Fruit fly (Drosophila melanogaster) whole organism, embryonic: Measurements from ENCODE around the gene CG14054.
A peak's percentile ranks its signal among the peaks of the same experiment; 100 is the strongest.

Experiments
- Adf1 ChIP-seq: fragments of 200-800 bp; sonication (Bioruptor generic); IDR thresholded peaks from 2 replicates; pipeline ENCODE4 v1.3.6; 2022; ENCODE audit warnings: missing biosample characterization, missing genetic modification characterization
- BtbVII ChIP-seq: fragments of 200-800 bp; sonication (Bioruptor generic); optimal IDR thresholded peaks from 3 replicates; lab custom pipeline; 2017; ENCODE audit warnings: missing biosample characterization, mild to moderate bottlenecking, missing genetic modification characterization
- CG10979 ChIP-seq: fragments of 200-800 bp; sonication (Bioruptor generic); optimal IDR thresholded peaks from 2 replicates; lab custom pipeline; 2018; ENCODE audit warnings: missing biosample characterization, mild to moderate bottlenecking, missing genetic modification characterization, moderate library complexity
- CG11247 ChIP-seq: fragments of 200-800 bp; sonication (Bioruptor generic); IDR thresholded peaks from 2 replicates; pipeline ENCODE4 v1.3.6; 2022; ENCODE audit warnings: missing biosample characterization, missing genetic modification characterization
- CG12942 ChIP-seq: fragments of 200-800 bp; sonication (Bioruptor generic); optimal IDR thresholded peaks from 3 replicates; lab custom pipeline; 2016; ENCODE audit warnings: missing biosample characterization, missing genetic modification characterization
- CG13287 ChIP-seq: fragments of 200-800 bp; sonication (Bioruptor generic); IDR thresholded peaks from 2 replicates; pipeline ENCODE4 v1.3.6; 2022; ENCODE audit warnings: missing biosample characterization, missing genetic modification characterization; ENCODE audit not compliant: partially characterized antibody
- CG13296 ChIP-seq: fragments of 200-800 bp; sonication (Bioruptor generic); optimal IDR thresholded peaks from 3 replicates; lab custom pipeline; 2018; ENCODE audit warnings: missing biosample characterization, mild to moderate bottlenecking, missing genetic modification characterization
- CG1602 ChIP-seq: fragments of 200-800 bp; sonication (Bioruptor generic); optimal IDR thresholded peaks from 3 replicates; lab custom pipeline; 2016; ENCODE audit warnings: missing biosample characterization, missing genetic modification characterization
- CG1832 ChIP-seq: fragments of 200-800 bp; sonication (Bioruptor generic); optimal IDR thresholded peaks from 2 replicates; lab custom pipeline; 2017; ENCODE audit warnings: missing biosample characterization, mild to moderate bottlenecking, missing genetic modification characterization, inconsistent platforms
- CG31224 ChIP-seq: fragments of 200-800 bp; sonication (Bioruptor generic); IDR thresholded peaks from 2 replicates; pipeline ENCODE4 v1.3.6; 2022; ENCODE audit warnings: missing biosample characterization, missing genetic modification characterization
- CG31441 ChIP-seq: fragments of 200-800 bp; sonication (Bioruptor generic); IDR thresholded peaks from 2 replicates; pipeline ENCODE4 v1.3.6; 2022; ENCODE audit warnings: missing biosample characterization, missing genetic modification characterization
- CG4360 ChIP-seq: fragments of 200-800 bp; sonication (Bioruptor generic); IDR thresholded peaks from 2 replicates; pipeline ENCODE4 v1.3.6; 2022; ENCODE audit warnings: missing biosample characterization, missing genetic modification characterization
- CG43689 ChIP-seq: fragments of 200-800 bp; sonication (Bioruptor generic); IDR thresholded peaks from 2 replicates; pipeline ENCODE4 v1.3.6; 2022; ENCODE audit warnings: missing biosample characterization, missing genetic modification characterization
- CG4820 ChIP-seq: fragments of 200-800 bp; sonication (Bioruptor generic); optimal IDR thresholded peaks from 3 replicates; lab custom pipeline; 2016; ENCODE audit warnings: missing biosample characterization, missing genetic modification characterization
- CG5180 ChIP-seq: fragments of 200-800 bp; sonication (Bioruptor generic); optimal IDR thresholded peaks from 3 replicates; lab custom pipeline; 2017; ENCODE audit warnings: missing biosample characterization, missing genetic modification characterization, mild to moderate bottlenecking, moderate library complexity, missing genetic modification reagents
- CG6175 ChIP-seq: fragments of 200-800 bp; sonication (Bioruptor generic); IDR thresholded peaks from 3 replicates; pipeline ENCODE4 v1.3.6; 2022; ENCODE audit warnings: missing biosample characterization, missing genetic modification characterization
- CG8089 ChIP-seq: fragments of 200-800 bp; sonication (Bioruptor generic); optimal IDR thresholded peaks from 3 replicates; lab custom pipeline; 2016; ENCODE audit warnings: missing biosample characterization, missing genetic modification characterization
- CG9215 ChIP-seq: fragments of 200-800 bp; sonication (Bioruptor generic); IDR thresholded peaks from 2 replicates; pipeline ENCODE4 v1.3.6; 2022; ENCODE audit warnings: missing biosample characterization, missing genetic modification characterization
- CoRest ChIP-seq: fragments of 200-800 bp; sonication (Bioruptor generic); optimal IDR thresholded peaks from 3 replicates; lab custom pipeline; 2018; ENCODE audit warnings: missing biosample characterization, mild to moderate bottlenecking, missing genetic modification characterization, moderate library complexity
- Dbx ChIP-seq: fragments of 200-800 bp; sonication (Bioruptor generic); IDR thresholded peaks from 3 replicates; pipeline ENCODE4 v1.3.6; 2022; ENCODE audit warnings: missing biosample characterization, missing genetic modification characterization
- Deaf1 ChIP-seq: fragments of 200-800 bp; optimal IDR thresholded peaks from 3 replicates; lab custom pipeline; 2019; ENCODE audit warnings: missing biosample characterization, mild to moderate bottlenecking, missing genetic modification characterization, moderate library complexity
- Dip2 ChIP-seq: fragments of 200-800 bp; sonication (Bioruptor generic); IDR thresholded peaks from 2 replicates; pipeline ENCODE4 v1.3.6; 2022; ENCODE audit warnings: missing biosample characterization, missing genetic modification characterization
- Dip3 ChIP-seq: fragments of 200-800 bp; sonication (Bioruptor generic); optimal IDR thresholded peaks from 3 replicates; lab custom pipeline; 2016; ENCODE audit warnings: missing biosample characterization, missing genetic modification characterization
- HLH54F ChIP-seq: fragments of 200-800 bp; sonication (Bioruptor generic); optimal IDR thresholded peaks from 3 replicates; lab custom pipeline; 2016; ENCODE audit warnings: missing biosample characterization, missing genetic modification characterization
- Jarid2 ChIP-seq: fragments of 200-800 bp; sonication (Bioruptor generic); optimal IDR thresholded peaks from 3 replicates; lab custom pipeline; 2017; ENCODE audit warnings: mild to moderate bottlenecking, missing biosample characterization, missing genetic modification reagents, missing genetic modification characterization
- Lim3 ChIP-seq: fragments of 200-800 bp; sonication (Bioruptor generic); IDR thresholded peaks from 2 replicates; pipeline ENCODE4 v1.3.6; 2022; ENCODE audit warnings: missing biosample characterization, missing genetic modification characterization
- MBD-R2 ChIP-seq: fragments of 200-800 bp; sonication (Bioruptor generic); IDR thresholded peaks from 2 replicates; pipeline ENCODE4 v1.3.6; 2022; ENCODE audit warnings: missing biosample characterization, missing genetic modification characterization
- MTF-1 ChIP-seq: fragments of 200-800 bp; sonication (Bioruptor generic); optimal IDR thresholded peaks from 2 replicates; lab custom pipeline; 2018; ENCODE audit warnings: missing biosample characterization, mild to moderate bottlenecking, missing genetic modification characterization, borderline replicate concordance
- Myb ChIP-seq: fragments of 200-800 bp; sonication (Bioruptor generic); optimal IDR thresholded peaks from 2 replicates; lab custom pipeline; 2016; ENCODE audit warnings: missing biosample characterization, missing genetic modification characterization
- Optix ChIP-seq: fragments of 200-800 bp; sonication (Bioruptor generic); IDR thresholded peaks from 3 replicates; pipeline ENCODE4 v1.3.6; 2022; ENCODE audit warnings: missing biosample characterization, missing genetic modification characterization
- Vsx1 ChIP-seq: fragments of 200-800 bp; sonication (Bioruptor generic); optimal IDR thresholded peaks from 2 replicates; lab custom pipeline; 2017; ENCODE audit warnings: missing biosample characterization, mild to moderate bottlenecking, missing genetic modification characterization, missing genetic modification reagents
- az2 ChIP-seq: fragments of 200-800 bp; sonication (Bioruptor generic); optimal IDR thresholded peaks from 3 replicates; lab custom pipeline; 2016; ENCODE audit warnings: missing biosample characterization, missing genetic modification characterization
- bigmax ChIP-seq: fragments of 200-800 bp; sonication (Bioruptor generic); optimal IDR thresholded peaks from 2 replicates; lab custom pipeline; 2018; ENCODE audit warnings: missing biosample characterization, mild to moderate bottlenecking, missing genetic modification characterization
- cwo ChIP-seq: fragments of 200-800 bp; sonication (Bioruptor generic); optimal IDR thresholded peaks from 3 replicates; lab custom pipeline; 2017; ENCODE audit warnings: missing biosample characterization, missing genetic modification characterization, mild to moderate bottlenecking, moderate library complexity, missing genetic modification reagents
- dmrt99B ChIP-seq: fragments of 200-800 bp; sonication (Bioruptor generic); optimal IDR thresholded peaks from 2 replicates; lab custom pipeline; 2018; ENCODE audit warnings: missing biosample characterization, mild to moderate bottlenecking, missing genetic modification characterization, moderate library complexity
- fd64A ChIP-seq: fragments of 200-800 bp; sonication (Bioruptor generic); optimal IDR thresholded peaks from 3 replicates; lab custom pipeline; 2018; ENCODE audit warnings: missing biosample characterization, mild to moderate bottlenecking, missing genetic modification characterization
- fu2 ChIP-seq: fragments of 200-800 bp; sonication (Bioruptor generic); optimal IDR thresholded peaks from 2 replicates; lab custom pipeline; 2016; ENCODE audit warnings: missing biosample characterization, missing genetic modification characterization
- kni ChIP-seq: fragments of 200-800 bp; sonication (Bioruptor generic); optimal IDR thresholded peaks from 3 replicates; lab custom pipeline; 2017; ENCODE audit warnings: mild to moderate bottlenecking, missing biosample characterization, missing genetic modification reagents, missing genetic modification characterization
- knrl ChIP-seq: fragments of 200-800 bp; sonication (Bioruptor generic); IDR thresholded peaks from 3 replicates; pipeline ENCODE4 v1.3.6; 2022; ENCODE audit warnings: missing biosample characterization, missing genetic modification characterization; ENCODE audit not compliant: partially characterized antibody
- lab ChIP-seq: fragments of 200-800 bp; sonication (Bioruptor generic); optimal IDR thresholded peaks from 3 replicates; lab custom pipeline; 2017; ENCODE audit warnings: missing biosample characterization, missing genetic modification characterization, mild to moderate bottlenecking, moderate library complexity, missing genetic modification reagents
- lbe ChIP-seq: fragments of 200-800 bp; sonication (Bioruptor generic); optimal IDR thresholded peaks from 2 replicates; lab custom pipeline; 2016; ENCODE audit warnings: missing biosample characterization, mild to moderate bottlenecking, missing genetic modification characterization
- oc ChIP-seq: fragments of 200-800 bp; sonication (Bioruptor generic); optimal IDR thresholded peaks from 2 replicates; lab custom pipeline; 2018; ENCODE audit warnings: missing biosample characterization, mild to moderate bottlenecking, missing genetic modification characterization, moderate library complexity
- pb ChIP-seq: fragments of 200-800 bp; sonication (Bioruptor generic); optimal IDR thresholded peaks from 3 replicates; lab custom pipeline; 2016; ENCODE audit warnings: missing biosample characterization, missing genetic modification characterization
- pros ChIP-seq: fragments of 200-800 bp; sonication (Bioruptor generic); optimal IDR thresholded peaks from 3 replicates; lab custom pipeline; 2019; ENCODE audit warnings: missing biosample characterization, mild to moderate bottlenecking, missing genetic modification characterization, moderate library complexity
- run ChIP-seq: fragments of 200-800 bp; sonication (Bioruptor generic); optimal IDR thresholded peaks from 3 replicates; lab custom pipeline; 2018; ENCODE audit warnings: missing biosample characterization, mild to moderate bottlenecking, missing genetic modification characterization
- sens ChIP-seq: fragments of 200-800 bp; sonication (Bioruptor generic); peaks from one replicate; lab custom pipeline; 2016; ENCODE audit warnings: missing biosample characterization, missing genetic modification characterization
- usp ChIP-seq: fragments of >200 bp; optimal IDR thresholded peaks from 2 replicates; lab custom pipeline; 2017; ENCODE audit warnings: missing biosample characterization, missing genetic modification characterization
- zen2 ChIP-seq: fragments of 200-800 bp; sonication (Bioruptor generic); IDR thresholded peaks from 3 replicates; pipeline ENCODE4 v1.3.6; 2022; ENCODE audit warnings: missing biosample characterization, missing genetic modification characterization; ENCODE audit not compliant: partially characterized antibody
- zfh1 ChIP-seq: fragments of 200-800 bp; sonication (Bioruptor generic); IDR thresholded peaks from 3 replicates; pipeline ENCODE4 v1.3.6; 2022; ENCODE audit warnings: missing biosample characterization, missing genetic modification characterization

CG14054 gene

dm6 chrX:2036383-2036782 is 29.8 kb downstream of the CG14054 start (continued):
- TF ChIP-seq Dip3, result no peak
- 0 out of 3 replicates have a peak, but pooled peaks have one; percentile 25 for TF ChIP-seq knrl (GFP tag; lab: Robert Waterston, UW)
- no peak for TF ChIP-seq CG9215
- no peak for TF ChIP-seq fd64A
- no peak for TF ChIP-seq Vsx1
- TF ChIP-seq CG13296 (GFP tag; lab: Kevin White, UChicago), result no peak
- TF ChIP-seq lab (GFP tag; lab: Kevin White, UChicago), result no peak
- TF ChIP-seq zen2 (GFP tag; lab: Robert Waterston, UW), result 0 out of 3 replicates have a peak, but pooled peaks have one; percentile 23
- no peak for TF ChIP-seq CG31441
- no peak for TF ChIP-seq CG1832 (GFP tag; lab: Kevin White, UChicago)
- no peak for TF ChIP-seq Optix (GFP tag; lab: Robert Waterston, UW)
- TF ChIP-seq BtbVII (GFP tag; lab: Kevin White, UChicago), result no peak
- TF ChIP-seq CG4360 (GFP tag; lab: Robert Waterston, UW), result 0 out of 2 replicates have a peak, but pooled peaks have one; percentile 9
- TF ChIP-seq Myb (GFP tag; lab: Kevin White, UChicago), result no peak
- no peak for TF ChIP-seq CoRest
- peak; percentile 7; the same call in 1 of the 2 replicates for TF ChIP-seq CG13287
- no peak for TF ChIP-seq pb
- TF ChIP-seq CG11247 (GFP tag; lab: Robert Waterston, UW), result no peak
- no peak for TF ChIP-seq oc (tag; lab: Kevin White, UChicago)
- TF ChIP-seq bigmax (GFP tag; lab: Kevin White, UChicago), result no peak
- peak; percentile 13 for TF ChIP-seq pros (GFP tag; lab: Kevin White, UChicago)
- TF ChIP-seq MTF-1 (GFP tag; lab: Kevin White, UChicago), result peak; percentile 16
- TF ChIP-seq CG12942 (GFP tag; lab: Kevin White, UChicago), result no peak
- peak; percentile 95 for TF ChIP-seq Adf1 (GFP tag; lab: Robert Waterston, UW)
- TF ChIP-seq Dip2 (GFP tag; lab: Robert Waterston, UW), result no peak
- TF ChIP-seq cwo (GFP tag; lab: Kevin White, UChicago), result peak; percentile 14
- TF ChIP-seq usp (GFP tag; lab: Kevin White, UChicago), result no peak
- TF ChIP-seq CG5180 (GFP tag; lab: Kevin White, UChicago), result peak; percentile 74
- TF ChIP-seq Dbx, result peak; percentile 17; the same call in 1 of the 3 replicates
- no peak for TF ChIP-seq CG8089 (GFP tag; lab: Kevin White, UChicago)
- TF ChIP-seq sens (GFP tag; lab: Kevin White, UChicago), result no peak
- TF ChIP-seq run (tag; lab: Kevin White, UChicago), result no peak
- no peak for TF ChIP-seq zfh1 (GFP tag; lab: Robert Waterston, UW)
- TF ChIP-seq Jarid2 (GFP tag; lab: Kevin White, UChicago), result peak; percentile 76
- peak; percentile 69 for TF ChIP-seq kni (GFP tag; lab: Kevin White, UChicago)
- TF ChIP-seq CG1602 (GFP tag; lab: Kevin White, UChicago), result no peak
- TF ChIP-seq fu2 (GFP tag; lab: Kevin White, UChicago), result no peak
- TF ChIP-seq az2, result no peak
- TF ChIP-seq CG31224 (GFP tag; lab: Robert Waterston, UW), result no peak
- TF ChIP-seq CG6175, result peak; percentile 52; the same call in 1 of the 3 replicates
- no peak for TF ChIP-seq CG10979
- peak; percentile 98 for TF ChIP-seq Deaf1
- TF ChIP-seq dmrt99B (tag; lab: Kevin White, UChicago), result no peak
- TF ChIP-seq MBD-R2, result no peak
- TF ChIP-seq lbe (GFP tag; lab: Kevin White, UChicago), result no peak
- TF ChIP-seq Lim3 (GFP tag; lab: Robert Waterston, UW), result no peak
- no peak for TF ChIP-seq CG43689 (GFP tag; lab: Robert Waterston, UW)
- TF ChIP-seq HLH54F (GFP tag; lab: Kevin White, UChicago), result no peak
- TF ChIP-seq CG4820, result no peak
